Worm (Caenorhabditis elegans) whole organism, late embryonic: ENCODE results near the gene C03A7.2.

Source experiments
- madf-2 ChIP-seq: sonication (generic microtip); optimal IDR thresholded peaks from 2 replicates; lab custom pipeline; 2017; ENCODE audit warnings: missing genetic modification characterization, missing compliant biosample characterization
- nhr-11 ChIP-seq: fragments of 150-350 bp; optimal IDR thresholded peaks from 2 replicates; lab custom pipeline; 2014; ENCODE audit warnings: missing biosample characterization, missing genetic modification characterization
- pag-3 ChIP-seq: sonication (generic microtip); optimal IDR thresholded peaks from 2 replicates; lab custom pipeline; 2016; ENCODE audit warnings: missing compliant biosample characterization, missing genetic modification characterization, borderline replicate concordance
- tbx-2 ChIP-seq: sonication (generic microtip); optimal IDR thresholded peaks from 2 replicates; lab custom pipeline; 2016; ENCODE audit warnings: missing genetic modification characterization, missing compliant biosample characterization
- unc-86 ChIP-seq: sonication (generic microtip); optimal IDR thresholded peaks from 2 replicates; lab custom pipeline; 2016; ENCODE audit warnings: missing genetic modification characterization, missing compliant biosample characterization

DNA sequence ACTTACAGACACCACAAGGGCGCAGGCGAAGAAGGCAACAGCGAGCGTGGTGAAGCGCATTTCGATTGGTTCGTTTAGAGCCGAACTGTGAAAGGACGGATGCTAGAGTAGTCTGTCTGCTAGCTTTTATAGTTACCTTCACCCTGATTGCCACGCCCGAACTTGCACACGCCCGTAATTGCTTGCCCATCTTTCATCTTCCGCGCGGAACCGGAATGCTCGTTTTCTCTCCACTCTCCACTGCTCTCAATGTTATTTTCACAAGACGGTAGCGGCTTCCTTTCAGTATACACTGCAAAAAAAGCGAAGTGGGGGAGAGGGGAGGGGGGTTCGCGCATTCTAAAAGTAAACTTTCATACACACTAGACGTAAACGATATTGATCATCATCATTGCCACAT lies 12.8 kb downstream of the C03A7.2 start, which contains the start of gene abu-8:
- no peak for TF ChIP-seq pag-3 (tag; lab: Kevin White, UChicago)
- no peak for TF ChIP-seq tbx-2
- no peak for TF ChIP-seq madf-2 (tag; lab: Kevin White, UChicago)
- no peak for TF ChIP-seq unc-86 (tag; lab: Kevin White, UChicago)
- TF ChIP-seq nhr-11 (tag; lab: Kevin White, UChicago), result no peak
